Worm (Caenorhabditis elegans): ENCODE data around the gene nst-1.

- TF ChIP-seq him-1 (tag; optimal IDR thresholded peaks at IDR 0.05) (no peak), dao-5 (tag; optimal IDR thresholded peaks at IDR 0.05) (no peak), W03F9.2 (tag; optimal IDR thresholded peaks at IDR 0.05) (peak; percentile 28)
These were observed 45.9 kb upstream of the nst-1 start, which contains the start of gene hel-1 for ce11 chrII:8328820-8329339.
